Fruit fly (Drosophila melanogaster): ENCODE data around the gene dnk.

dnk gene

DNA sequence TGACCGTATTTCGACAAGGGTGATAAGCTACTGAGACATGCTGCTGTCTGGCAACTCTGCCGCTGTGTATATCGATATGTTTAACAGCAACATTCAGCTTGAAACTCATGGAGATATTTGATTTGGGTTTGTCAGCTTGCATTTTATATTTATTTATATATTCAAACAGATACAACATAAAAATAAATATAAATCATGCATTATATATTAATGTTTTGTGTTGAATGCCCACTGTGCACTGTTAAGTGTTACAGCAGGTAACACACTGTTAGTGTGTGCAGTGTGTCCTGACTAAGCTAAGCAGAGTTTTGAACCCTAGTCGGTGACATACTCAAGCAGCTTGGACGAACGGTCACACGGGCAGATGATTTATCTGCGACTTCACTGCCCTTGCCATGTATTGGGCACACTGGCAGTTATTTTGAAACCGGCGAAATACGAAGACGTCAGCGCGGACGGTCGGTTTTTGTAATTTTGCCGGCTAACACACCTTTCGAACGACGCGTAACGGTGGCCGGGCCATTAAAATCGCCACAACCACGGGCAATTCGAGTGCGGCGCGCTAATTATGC, 2.9 kb downstream of the dnk start, which contains the start of the genes snRNP-U1-C and gukh (continued):
- TF ChIP-seq gfzf (GFP tag; optimal IDR thresholded peaks at IDR 0.05) = peak; percentile 97
- peak; percentile 20 for TF ChIP-seq Antp (GFP tag; optimal IDR thresholded peaks at IDR 0.05)
- peak; percentile 29 for TF ChIP-seq Asciz (GFP tag; optimal IDR thresholded peaks at IDR 0.05)
- peak; percentile 40 for TF ChIP-seq CG8765 (GFP tag; IDR thresholded peaks at IDR 0.05)
- TF ChIP-seq CG16813 (GFP tag; IDR thresholded peaks at IDR 0.05; ENCODE audit: partially characterized antibody) = peak; percentile 69; the same call in 2 of the 3 replicates
- no peak for TF ChIP-seq Doc2 (GFP tag; IDR thresholded peaks at IDR 0.05)
- TF ChIP-seq odd (GFP tag; optimal IDR thresholded peaks at IDR 0.05) = peak; percentile 61
- peak; percentile 74 for TF ChIP-seq CG18619 (GFP tag; optimal IDR thresholded peaks at IDR 0.05)
- TF ChIP-seq TFAM (GFP tag; optimal IDR thresholded peaks at IDR 0.05) = no peak
- peak; percentile 19 for TF ChIP-seq CG9609 (GFP tag; optimal IDR thresholded peaks at IDR 0.05)
- TF ChIP-seq BtbVII (GFP tag; optimal IDR thresholded peaks at IDR 0.05) = no peak
- peak; percentile 84 for TF ChIP-seq Dll (GFP tag; IDR thresholded peaks at IDR 0.05; ENCODE audit: partially characterized antibody)
- no peak for TF ChIP-seq hkb (optimal IDR thresholded peaks at IDR 0.05)
- peak; percentile 88 for TF ChIP-seq hkb (GFP tag; IDR thresholded peaks at IDR 0.05)
- TF ChIP-seq CG10959 (GFP tag; IDR thresholded peaks at IDR 0.05) = peak; percentile 56; the same call in 1 of the 2 replicates
- peak; percentile 88 for TF ChIP-seq HmgZ (tag; optimal IDR thresholded peaks at IDR 0.05)
- TF ChIP-seq ab (GFP tag; optimal IDR thresholded peaks at IDR 0.05) = no peak
- TF ChIP-seq insv (GFP tag; optimal IDR thresholded peaks at IDR 0.05) = peak in 1 of 2 experiments; percentile 71
- no peak for TF ChIP-seq CG8359 (GFP tag; optimal IDR thresholded peaks at IDR 0.05; ENCODE audit: borderline replicate concordance)
- no peak for TF ChIP-seq pum (GFP tag; optimal IDR thresholded peaks at IDR 0.05)
- TF ChIP-seq ttk (GFP tag; IDR thresholded peaks at IDR 0.05) = peak; percentile 73
- TF ChIP-seq Hr3 (GFP tag; optimal IDR thresholded peaks at IDR 0.05) = peak; percentile 80
- peak; percentile 59 for TF ChIP-seq nerfin-1 (tag; optimal IDR thresholded peaks at IDR 0.05)
- TF ChIP-seq gem (tag; optimal IDR thresholded peaks at IDR 0.05) = peak; percentile 92
- TF ChIP-seq CG3407 (GFP tag; optimal IDR thresholded peaks at IDR 0.05) = no peak
- peak; percentile 45 for TF ChIP-seq dm (GFP tag; optimal IDR thresholded peaks at IDR 0.05)
- TF ChIP-seq gsb-n (tag; optimal IDR thresholded peaks at IDR 0.05) = peak; percentile 70
- peak in 1 of 3 experiments; percentile 70 for TF ChIP-seq lola (GFP tag; optimal IDR thresholded peaks at IDR 0.05)
- peak; percentile 48 for TF ChIP-seq vfl (GFP tag; optimal IDR thresholded peaks at IDR 0.05)
- peak; percentile 77 for TF ChIP-seq NFAT (GFP tag; IDR thresholded peaks at IDR 0.05)
- TF ChIP-seq fru (optimal IDR thresholded peaks at IDR 0.05) = no peak
- no peak for TF ChIP-seq Hr78 (GFP tag; optimal IDR thresholded peaks at IDR 0.05)
- TF ChIP-seq chif (GFP tag; optimal IDR thresholded peaks at IDR 0.05) = peak in 1 of 2 experiments; percentile 40
- TF ChIP-seq CG10565 (GFP tag; optimal IDR thresholded peaks at IDR 0.05) = peak; percentile 15
- TF ChIP-seq Dp (GFP tag; optimal IDR thresholded peaks at IDR 0.05) = peak; percentile 66
- TF ChIP-seq CG17359 (tag; optimal IDR thresholded peaks at IDR 0.05) = peak; percentile 80
- no peak for TF ChIP-seq sc (optimal IDR thresholded peaks at IDR 0.05)
- peak; percentile 46 for TF ChIP-seq sc (GFP tag; optimal IDR thresholded peaks at IDR 0.05)
- TF ChIP-seq crp (GFP tag; optimal IDR thresholded peaks at IDR 0.05) = peak in 1 of 2 experiments; percentile 58
- peak; percentile 79 for TF ChIP-seq CG1233 (GFP tag; optimal IDR thresholded peaks at IDR 0.05)
- peak; percentile 67 for TF ChIP-seq CG13123 (GFP tag; optimal IDR thresholded peaks at IDR 0.05)
- TF ChIP-seq CG16779 (GFP tag; IDR thresholded peaks at IDR 0.05) = peak; percentile 79
- peak; percentile 76 for TF ChIP-seq CrebB (tag; optimal IDR thresholded peaks at IDR 0.05)
- peak; percentile 46 for TF ChIP-seq CG30431 (GFP tag; optimal IDR thresholded peaks at IDR 0.05)
- TF ChIP-seq stwl (tag; optimal IDR thresholded peaks at IDR 0.05) = peak; percentile 75
- no peak for TF ChIP-seq Dip2 (GFP tag; IDR thresholded peaks at IDR 0.05)
- peak; percentile 74 for TF ChIP-seq caup (GFP tag; optimal IDR thresholded peaks at IDR 0.05; ENCODE audit: severe bottlenecking)
- peak; percentile 57 for TF ChIP-seq D19A (tag; optimal IDR thresholded peaks at IDR 0.05)
- peak; percentile 77 for TF ChIP-seq unc-4 (GFP tag; IDR thresholded peaks at IDR 0.05; ENCODE audit: partially characterized antibody)

Data from whole organism, embryonic.